Fruit fly (Drosophila melanogaster): ENCODE results near the gene CG8138.

DNA sequence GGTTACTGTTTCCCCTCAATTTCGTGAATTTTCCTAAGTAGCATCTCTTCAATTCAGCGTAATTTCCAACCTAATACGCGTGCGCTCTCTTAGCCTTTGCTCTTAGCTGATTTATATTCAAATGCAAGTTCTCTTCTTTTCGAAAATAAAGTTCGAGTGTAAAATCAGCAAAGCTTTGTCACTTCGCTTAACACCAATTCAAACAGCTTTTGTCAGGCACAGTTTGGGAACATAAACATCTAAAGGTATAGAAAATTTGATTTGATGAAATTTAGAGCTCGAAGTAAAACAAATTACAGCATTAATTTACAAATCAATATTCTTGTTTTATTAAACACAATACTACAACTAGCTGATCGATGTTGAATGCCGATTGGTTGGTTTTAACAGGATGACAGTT lies 27.3 kb downstream of the CG8138 start:
- TF ChIP-seq Clk (GFP tag; optimal IDR thresholded peaks at IDR 0.05) (no peak), Hr96 (GFP tag; optimal IDR thresholded peaks at IDR 0.05) (no peak), toe (GFP tag; optimal IDR thresholded peaks at IDR 0.05) (no peak), tj (GFP tag; optimal IDR thresholded peaks at IDR 0.05) (no peak), CG7101 (tag; optimal IDR thresholded peaks at IDR 0.05) (no peak), cnc (optimal IDR thresholded peaks at IDR 0.05) (no peak), pad (GFP tag; optimal IDR thresholded peaks at IDR 0.05) (peak; percentile 14)
